Worm (Caenorhabditis elegans) whole organism, L3 larva: ENCODE results near the gene ZK6.6.

Experiments
- R02D3.7 ChIP-seq: fragments of 150-350 bp; optimal IDR thresholded peaks from 2 replicates; lab custom pipeline; 2014; ENCODE audit warnings: missing biosample characterization, missing genetic modification characterization
- ZK546.5 ChIP-seq: sonication (generic microtip); optimal IDR thresholded peaks from 2 replicates; lab custom pipeline; 2017; ENCODE audit warnings: missing biosample characterization, missing genetic modification characterization
- aly-2 ChIP-seq: fragments of 150-350 bp; optimal IDR thresholded peaks from 2 replicates; lab custom pipeline; 2014; ENCODE audit warnings: missing biosample characterization, missing genetic modification characterization
- ama-1 ChIP-seq: fragments of 150-350 bp; optimal IDR thresholded peaks from 2 replicates; lab custom pipeline; 2018
- ceh-16 ChIP-seq: sonication (generic microtip); optimal IDR thresholded peaks from 2 replicates; lab custom pipeline; 2017; ENCODE audit warnings: missing biosample characterization, missing genetic modification characterization
- ceh-28 ChIP-seq: fragments of 150-350 bp; optimal IDR thresholded peaks from 2 replicates; lab custom pipeline; 2014; ENCODE audit warnings: missing biosample characterization, missing genetic modification reagents, missing genetic modification characterization
- ceh-82 ChIP-seq: fragments of 150-350 bp; optimal IDR thresholded peaks from 2 replicates; lab custom pipeline; 2014; ENCODE audit warnings: missing biosample characterization, missing genetic modification characterization
- daf-12 ChIP-seq: fragments of 150-350 bp; optimal IDR thresholded peaks from 2 replicates; lab custom pipeline; 2014; ENCODE audit warnings: missing biosample characterization, missing genetic modification reagents, missing genetic modification characterization
- egl-27 ChIP-seq: sonication (generic microtip); optimal IDR thresholded peaks from 4 replicates; lab custom pipeline; 2017; ENCODE audit warnings: missing biosample characterization, missing genetic modification reagents, missing genetic modification characterization
- egl-5 ChIP-seq: fragments of 150-350 bp; optimal IDR thresholded peaks from 2 replicates; lab custom pipeline; 2017; ENCODE audit warnings: missing biosample characterization, missing genetic modification reagents, missing genetic modification characterization, inconsistent platforms
- elt-1 ChIP-seq: fragments of 150-350 bp; optimal IDR thresholded peaks from 2 replicates; lab custom pipeline; 2014; ENCODE audit warnings: missing biosample characterization, missing genetic modification characterization
- eor-1 ChIP-seq, 2 experiments: fragments of 150-350 bp; optimal IDR thresholded peaks; 2 replicates each; lab custom pipeline; 2014 to 2018; ENCODE audit warnings: missing biosample characterization in 2 of 2, missing genetic modification characterization in 2 of 2
- fkh-10 ChIP-seq: sonication (generic microtip); optimal IDR thresholded peaks from 2 replicates; lab custom pipeline; 2017; ENCODE audit warnings: missing biosample characterization, missing genetic modification reagents, missing genetic modification characterization
- fos-1 ChIP-seq: fragments of 150-350 bp; optimal IDR thresholded peaks from 2 replicates; lab custom pipeline; 2014; ENCODE audit warnings: missing biosample characterization, missing genetic modification characterization
- hmg-11 ChIP-seq: sonication (generic microtip); optimal IDR thresholded peaks from 2 replicates; lab custom pipeline; 2016; ENCODE audit warnings: missing genetic modification characterization, missing compliant biosample characterization
- jun-1 ChIP-seq: fragments of 150-350 bp; optimal IDR thresholded peaks from 2 replicates; lab custom pipeline; 2014; ENCODE audit warnings: missing biosample characterization, missing genetic modification reagents, missing genetic modification characterization
- lin-39 ChIP-seq: fragments of 150-350 bp; optimal IDR thresholded peaks from 2 replicates; lab custom pipeline; 2018; ENCODE audit warnings: missing biosample characterization, missing genetic modification reagents, missing genetic modification characterization
- mdl-1 ChIP-seq: fragments of 150-350 bp; optimal IDR thresholded peaks from 2 replicates; lab custom pipeline; 2014; ENCODE audit warnings: missing biosample characterization, missing genetic modification characterization
- mml-1 ChIP-seq: fragments of 150-350 bp; sonication (generic microtip); optimal IDR thresholded peaks from 3 replicates; lab custom pipeline; 2014; ENCODE audit warnings: missing biosample characterization, missing genetic modification characterization
- nfya-1 ChIP-seq: sonication (generic microtip); optimal IDR thresholded peaks from 2 replicates; lab custom pipeline; 2017; ENCODE audit warnings: missing genetic modification characterization, mild to moderate bottlenecking, missing compliant biosample characterization, antibody characterized with exemption, moderate library complexity; ENCODE audit not compliant: insufficient read depth
- nhr-23 ChIP-seq: fragments of 150-350 bp; optimal IDR thresholded peaks from 2 replicates; lab custom pipeline; 2014; ENCODE audit warnings: missing biosample characterization, missing genetic modification reagents, missing genetic modification characterization
- nhr-25 ChIP-seq: sonication (generic microtip); optimal IDR thresholded peaks from 2 replicates; lab custom pipeline; 2017; ENCODE audit warnings: missing biosample characterization, missing genetic modification characterization
- nhr-43 ChIP-seq: sonication (generic microtip); optimal IDR thresholded peaks from 2 replicates; lab custom pipeline; 2016; ENCODE audit warnings: mild to moderate bottlenecking, missing genetic modification characterization, missing compliant biosample characterization; ENCODE audit not compliant: poor library complexity, severe bottlenecking
- nhr-67 ChIP-seq: fragments of 150-350 bp; optimal IDR thresholded peaks from 2 replicates; lab custom pipeline; 2014; ENCODE audit warnings: missing biosample characterization, missing genetic modification characterization
- nhr-76 ChIP-seq: fragments of 150-350 bp; sonication (generic microtip); optimal IDR thresholded peaks from 5 replicates; lab custom pipeline; 2014; ENCODE audit warnings: missing biosample characterization, missing genetic modification characterization
- nhr-77 ChIP-seq: fragments of 150-350 bp; optimal IDR thresholded peaks from 2 replicates; lab custom pipeline; 2014; ENCODE audit warnings: missing biosample characterization, missing genetic modification characterization
- pha-4 ChIP-seq: fragments of 150-350 bp; optimal IDR thresholded peaks from 2 replicates; lab custom pipeline; 2014; ENCODE audit warnings: missing biosample characterization, missing genetic modification reagents, missing genetic modification characterization
- sea-2 ChIP-seq: fragments of 150-350 bp; sonication (generic microtip); optimal IDR thresholded peaks from 4 replicates; lab custom pipeline; 2014; ENCODE audit warnings: missing biosample characterization, missing genetic modification reagents, missing genetic modification characterization
- skn-1 ChIP-seq: fragments of 150-350 bp; optimal IDR thresholded peaks from 2 replicates; lab custom pipeline; 2014; ENCODE audit warnings: missing biosample characterization, missing genetic modification characterization
- tbx-2 ChIP-seq: sonication (generic microtip); optimal IDR thresholded peaks from 2 replicates; lab custom pipeline; 2016; ENCODE audit warnings: mild to moderate bottlenecking, missing genetic modification characterization, missing compliant biosample characterization
- ztf-4 ChIP-seq: fragments of 150-350 bp; optimal IDR thresholded peaks from 2 replicates; lab custom pipeline; 2014; ENCODE audit warnings: missing biosample characterization, missing genetic modification characterization

ZK6.6 gene

ce11 chrV:356959-357702 lies 31.4 kb upstream of the ZK6.6 start:
- no peak for TF ChIP-seq mdl-1
- peak; percentile 93 for TF ChIP-seq nfya-1
- TF ChIP-seq ztf-4 (tag; lab: Kevin White, UChicago), result no peak

ce11 chrV:358473-358872 lies 30.0 kb upstream of the ZK6.6 start:
- TF ChIP-seq nhr-67 (tag; lab: Kevin White, UChicago) (no peak), egl-5 (tag; lab: Kevin White, UChicago) (no peak), ZK546.5 (no peak), jun-1 (no peak), pha-4 (tag; lab: Kevin White, UChicago) (no peak), ceh-16 (tag; lab: Kevin White, UChicago) (no peak), lin-39 (tag; lab: Kevin White, UChicago) (no peak), nhr-23 (tag; lab: Kevin White, UChicago) (no peak), nhr-77 (tag; lab: Kevin White, UChicago) (no peak)

- TF ChIP-seq egl-5 (tag; lab: Kevin White, UChicago) (no peak), ama-1 (lab: Kevin White, UChicago) (peak; percentile 1)
- TF ChIP-seq, all 47 proteins: peak for 1
These were observed 29.0 kb upstream of the ZK6.6 start, which contains the start of gene T22H9.1 for ce11 chrV:359466-359865. TSS of gene T22H9.1 (plus strand) at chrV:359766.

- no peak for TF ChIP-seq nhr-43 (tag; lab: Kevin White, UChicago)
- no peak for TF ChIP-seq elt-1 (tag; lab: Kevin White, UChicago)
- no peak for TF ChIP-seq ceh-82
- TF ChIP-seq hmg-11 (tag; lab: Kevin White, UChicago), result no peak
- no peak for TF ChIP-seq ama-1 (lab: Kevin White, UChicago)
- no peak for TF ChIP-seq tbx-2 (tag; lab: Kevin White, UChicago)
- TF ChIP-seq sea-2, result no peak
- no peak for TF ChIP-seq pha-4 (tag; lab: Kevin White, UChicago)
- TF ChIP-seq daf-12 (tag; lab: Kevin White, UChicago), result no peak
- TF ChIP-seq nhr-25 (tag; lab: Kevin White, UChicago), result no peak
These were observed 28.4 kb upstream of the ZK6.6 start for ce11 chrV:360068-360467.

ce11 chrV:361291-361690 lies 27.2 kb upstream of the ZK6.6 start:
- TF ChIP-seq jun-1, result no peak
- no peak for TF ChIP-seq R02D3.7 (tag; lab: Kevin White, UChicago)
- TF ChIP-seq nhr-23 (tag; lab: Kevin White, UChicago), result no peak
- TF ChIP-seq elt-1 (tag; lab: Kevin White, UChicago), result no peak
- no peak for TF ChIP-seq nhr-76 (tag; lab: Kevin White, UChicago)
- no peak for TF ChIP-seq fkh-10 (GFP tag; lab: Kevin White, UChicago)
- TF ChIP-seq fos-1 (tag; lab: Kevin White, UChicago), result no peak
- TF ChIP-seq ceh-16 (tag; lab: Kevin White, UChicago), result no peak
- TF ChIP-seq egl-5 (tag; lab: Kevin White, UChicago), result no peak
- TF ChIP-seq sea-2, result no peak

- TF ChIP-seq ceh-28 (tag; lab: Kevin White, UChicago) (no peak), elt-1 (tag; lab: Kevin White, UChicago) (no peak), mml-1 (tag; lab: Kevin White, UChicago) (no peak), jun-1 (no peak), egl-27 (tag; lab: Kevin White, UChicago) (no peak), eor-1 (tag; optimal IDR thresholded peaks at IDR 0.05; lab: Kevin White, UChicago) (no peak), skn-1 (no peak), aly-2 (tag; lab: Kevin White, UChicago) (no peak)
These were observed 23.8 kb upstream of the ZK6.6 start, which contains the start of gene mltn-6 for ce11 chrV:364650-365049. TSS of gene mltn-6 (plus strand) at chrV:364950.
